Worm (Caenorhabditis elegans): ENCODE data around the gene M199.135.

DNA sequence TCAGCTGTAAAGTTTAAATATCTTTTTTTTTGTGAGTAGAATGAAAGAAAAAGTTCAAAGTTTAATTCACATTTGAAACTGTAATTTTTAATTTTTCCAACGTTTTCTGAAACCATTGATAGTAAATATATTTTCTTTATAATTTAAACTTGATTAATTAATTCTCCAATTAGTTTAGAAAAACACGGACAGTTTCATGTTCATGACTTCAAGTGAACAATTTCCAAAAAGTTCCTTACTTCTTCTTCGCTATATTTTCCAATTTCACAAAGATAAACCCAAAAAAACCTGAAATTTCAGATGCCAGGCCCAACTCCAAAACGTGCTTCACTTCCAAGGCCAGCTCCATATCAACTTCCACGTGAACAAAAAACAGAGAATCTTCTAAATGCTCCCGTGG lies 5.9 kb upstream of the M199.135 start, which contains the start of gene M199.2:
- no peak for TF ChIP-seq ama-1 (optimal IDR thresholded peaks at IDR 0.05)
- no peak for TF ChIP-seq F13C5.2 (tag; optimal IDR thresholded peaks at IDR 0.05)
- no peak for TF ChIP-seq hmg-4 (GFP tag; optimal IDR thresholded peaks at IDR 0.05)
- TF ChIP-seq scrt-1 (GFP tag; IDR thresholded peaks at IDR 0.05) = no peak
- no peak for TF ChIP-seq tbx-11 (GFP tag; IDR thresholded peaks at IDR 0.05)
- TF ChIP-seq flt-1 (GFP tag; IDR thresholded peaks at IDR 0.05) = no peak
- TF ChIP-seq pes-1 (GFP tag; IDR thresholded peaks at IDR 0.05) = no peak
- TF ChIP-seq ceh-13 (GFP tag; optimal IDR thresholded peaks at IDR 0.05) = no peak
- TF ChIP-seq hnd-1 (tag; optimal IDR thresholded peaks at IDR 0.05) = no peak
- no peak for TF ChIP-seq B0310.2 (tag; optimal IDR thresholded peaks at IDR 0.05)
- TF ChIP-seq ets-7 (tag; optimal IDR thresholded peaks at IDR 0.05) = no peak
- no peak for TF ChIP-seq tra-4 (tag; optimal IDR thresholded peaks at IDR 0.05)
- no peak for TF ChIP-seq ceh-36 (tag; optimal IDR thresholded peaks at IDR 0.05)
- TF ChIP-seq sea-1 (GFP tag; conservative IDR thresholded peaks at IDR 0.05) = no peak

All from whole organism, early embryonic.